Worm (Caenorhabditis elegans) whole organism, young adult: ENCODE measurements around the gene C06E4.3.

Experiments used
- F49E8.2 ChIP-seq: sonication (generic microtip); optimal IDR thresholded peaks from 3 replicates; lab custom pipeline; 2017; ENCODE audit warnings: missing genetic modification characterization, mild to moderate bottlenecking, missing compliant biosample characterization, antibody characterized with exemption, moderate library complexity; ENCODE audit not compliant: insufficient read depth
- Y95B8A.8 ChIP-seq: fragments of 200-800 bp; sonication (Bioruptor generic); IDR thresholded peaks from 2 replicates; pipeline ENCODE4 v1.3.6; 2022; ENCODE audit warnings: missing genetic modification reagents, missing genetic modification characterization, missing compliant biosample characterization
- ama-1 ChIP-seq, 3 experiments: fragments of 150-350 bp in 1 of 3; sonication (generic microtip) in 2 of 3; optimal IDR thresholded peaks; 2 replicates each; lab custom pipeline; 2014 to 2018; ENCODE audit warnings: missing biosample characterization in 2 of 3, missing genetic modification characterization in 2 of 3, missing genetic modification reagents in 2 of 3
- ccch-3 ChIP-seq: fragments of 200-800 bp; sonication (Bioruptor generic); optimal IDR thresholded peaks from 2 replicates; lab custom pipeline; 2018; ENCODE audit warnings: mild to moderate bottlenecking, missing genetic modification characterization, missing compliant biosample characterization
- madf-10 ChIP-seq: sonication (generic microtip); optimal IDR thresholded peaks from 2 replicates; lab custom pipeline; 2016; ENCODE audit warnings: mild to moderate bottlenecking, missing genetic modification characterization, missing compliant biosample characterization
- pha-4 ChIP-seq: fragments of 150-350 bp; sonication (generic microtip); optimal IDR thresholded peaks from 2 replicates; lab custom pipeline; 2014; ENCODE audit warnings: missing biosample characterization, missing genetic modification reagents, missing genetic modification characterization
- snpc-1.3 ChIP-seq: sonication (generic microtip); optimal IDR thresholded peaks from 2 replicates; lab custom pipeline; 2017; ENCODE audit warnings: missing genetic modification characterization, mild to moderate bottlenecking, missing compliant biosample characterization, antibody characterized with exemption, moderate library complexity, missing genotype, missing genetic modification reagents; ENCODE audit not compliant: insufficient read depth
- ztf-22 ChIP-seq: fragments of 200-800 bp; sonication (Bioruptor generic); optimal IDR thresholded peaks from 2 replicates; lab custom pipeline; 2018; ENCODE audit warnings: mild to moderate bottlenecking, missing genetic modification characterization, moderate library complexity, missing compliant biosample characterization

- TF ChIP-seq madf-10 (tag; lab: Kevin White, UChicago) (no peak), ccch-3 (GFP tag; lab: Kevin White, UChicago) (no peak), ama-1 (optimal IDR thresholded peaks at IDR 0.05; lab: Kevin White, UChicago) (no peak), ama-1 (GFP tag; optimal IDR thresholded peaks at IDR 0.05; lab: Kevin White, UChicago) (no peak), Y95B8A.8 (GFP tag; lab: Robert Waterston, UW) (no peak), pha-4 (tag; lab: Kevin White, UChicago) (no peak), snpc-1.3 (tag; lab: Kevin White, UChicago) (no peak), F49E8.2 (tag; lab: Kevin White, UChicago) (no peak), ztf-22 (GFP tag; lab: Kevin White, UChicago) (no peak)
Measured at ce11 chrIV:7305325-7305724, 44.6 kb downstream of the C06E4.3 start, which contains the start of gene npr-27.
